Worm (Caenorhabditis elegans): ENCODE measurements around the gene C01G5.3.

- TF ChIP-seq pha-4 (GFP tag; IDR thresholded peaks at IDR 0.05) (no peak), pha-4 (tag; optimal IDR thresholded peaks at IDR 0.05) (no peak), duxl-1 (tag; optimal IDR thresholded peaks at IDR 0.05; ENCODE audit: poor library complexity) (no peak), pqm-1 (tag; optimal IDR thresholded peaks at IDR 0.05) (no peak), nhr-11 (tag; optimal IDR thresholded peaks at IDR 0.05) (no peak), jun-1 (tag; optimal IDR thresholded peaks at IDR 0.05) (no peak), daf-12 (tag; optimal IDR thresholded peaks at IDR 0.05) (no peak), nhr-42 (GFP tag; IDR thresholded peaks at IDR 0.05) (0 out of 2 replicates have a peak, but pooled peaks have one; percentile 15)
Measured at ce11 chrIV:6552036-6552435, 16.0 kb downstream of the C01G5.3 start.

All from whole organism, L4 larva.